Fruit fly (Drosophila melanogaster): ENCODE results near the gene Doc3.

- TF ChIP-seq topi (GFP tag; optimal IDR thresholded peaks at IDR 0.05) (no peak), CG11762 (GFP tag; optimal IDR thresholded peaks at IDR 0.05; ENCODE audit: insufficient read depth) (no peak), Hr38 (GFP tag; optimal IDR thresholded peaks at IDR 0.05) (no peak), CG8319 (GFP tag; optimal IDR thresholded peaks at IDR 0.05) (no peak), CG1621 (tag; optimal IDR thresholded peaks at IDR 0.05) (no peak), Sox14 (GFP tag; optimal IDR thresholded peaks at IDR 0.05) (no peak), Ets96B (tag; optimal IDR thresholded peaks at IDR 0.05) (no peak), CG6276 (GFP tag; optimal IDR thresholded peaks at IDR 0.05) (no peak), Sox102F (GFP tag; optimal IDR thresholded peaks at IDR 0.05) (no peak), Blimp-1 (GFP tag; optimal IDR thresholded peaks at IDR 0.05) (no peak), CG11294 (GFP tag; IDR thresholded peaks at IDR 0.05) (no peak), fd85E (GFP tag; optimal IDR thresholded peaks at IDR 0.05) (no peak)
Measured at dm6 chr3L:9029183-9029789, 24.3 kb downstream of the Doc3 start.

Measured in whole organism, prepupa.